Fruit fly (Drosophila melanogaster): ENCODE data around the gene Nup37.

DNA sequence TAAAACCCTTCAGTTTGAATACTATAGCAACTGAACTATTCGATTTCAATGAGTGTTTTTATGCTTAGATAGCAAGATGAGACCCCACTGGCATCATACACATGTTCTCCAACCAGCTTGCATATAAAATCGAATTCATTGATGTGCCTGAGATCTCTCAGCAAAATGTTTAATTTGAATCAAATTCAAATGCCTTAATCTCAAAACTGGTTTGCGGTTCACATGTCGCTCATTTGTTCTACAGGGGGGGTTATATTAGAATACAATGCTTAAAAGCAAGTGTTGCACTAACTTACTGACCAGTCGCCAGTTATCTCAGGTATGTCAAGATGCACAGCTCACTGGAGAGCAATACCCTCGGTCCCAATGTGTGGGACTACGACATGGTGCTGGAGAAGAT is 28.4 kb upstream of the Nup37 start, which contains the start of gene CG31103:
- TF ChIP-seq CG8301 (tag; optimal IDR thresholded peaks at IDR 0.05) (no peak), CG34367 (tag; optimal IDR thresholded peaks at IDR 0.05) (no peak), CG14655 (GFP tag; optimal IDR thresholded peaks at IDR 0.05) (no peak), fd96Ca (GFP tag; IDR thresholded peaks at IDR 0.05) (no peak), CG15710 (tag; optimal IDR thresholded peaks at IDR 0.05) (no peak), Pif1A (GFP tag; optimal IDR thresholded peaks at IDR 0.05) (no peak), CG10348 (GFP tag; IDR thresholded peaks at IDR 0.05) (no peak), CG12605 (GFP tag; IDR thresholded peaks at IDR 0.05) (no peak), CG4496 (GFP tag; IDR thresholded peaks at IDR 0.05) (no peak), Ets98B (GFP tag; IDR thresholded peaks at IDR 0.05) (no peak), Pif1B (GFP tag; optimal IDR thresholded peaks at IDR 0.05) (no peak), rn (GFP tag; IDR thresholded peaks at IDR 0.05) (no peak)

Measured in whole organism, pupa.